Worm (Caenorhabditis elegans) whole organism, L3 larva: ENCODE measurements around the gene col-68.

Experiments
- mdl-1 ChIP-seq: fragments of 150-350 bp; optimal IDR thresholded peaks from 2 replicates; lab custom pipeline; 2014; ENCODE audit warnings: missing biosample characterization, missing genetic modification characterization
- nfya-1 ChIP-seq: sonication (generic microtip); optimal IDR thresholded peaks from 2 replicates; lab custom pipeline; 2017; ENCODE audit warnings: missing genetic modification characterization, mild to moderate bottlenecking, missing compliant biosample characterization, antibody characterized with exemption, moderate library complexity; ENCODE audit not compliant: insufficient read depth
- nhr-28 ChIP-seq: fragments of 150-350 bp; optimal IDR thresholded peaks from 2 replicates; lab custom pipeline; 2014; ENCODE audit warnings: missing biosample characterization, missing genetic modification characterization
- nhr-77 ChIP-seq: fragments of 150-350 bp; optimal IDR thresholded peaks from 2 replicates; lab custom pipeline; 2014; ENCODE audit warnings: missing biosample characterization, missing genetic modification characterization

DNA sequence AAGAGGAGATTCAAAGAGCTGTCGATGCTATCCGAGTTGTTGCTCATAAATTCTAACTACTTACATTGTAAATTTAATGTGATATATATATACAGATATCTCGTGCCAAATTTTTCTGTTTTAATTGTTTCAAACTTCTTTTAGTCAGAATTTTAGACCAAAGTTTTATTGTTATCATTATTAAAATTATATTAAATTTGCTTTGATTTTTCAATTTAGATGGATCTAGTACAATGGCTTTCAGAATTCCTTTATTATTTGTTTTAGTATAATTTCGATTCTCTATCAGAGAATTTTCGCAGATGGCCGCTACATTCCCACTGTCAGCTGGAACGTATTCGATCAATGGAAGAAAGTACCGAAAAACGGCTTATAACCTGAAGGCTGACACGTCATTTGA lies 47.0 kb upstream of the col-68 start, which contains the start of gene ascc-1:
- TF ChIP-seq nhr-77 (tag; lab: Kevin White, UChicago), result no peak
- no peak for TF ChIP-seq nfya-1 (tag; lab: Kevin White, UChicago)
- TF ChIP-seq mdl-1 (tag; lab: Kevin White, UChicago), result no peak
- TF ChIP-seq nhr-28 (tag; lab: Kevin White, UChicago), result no peak
